ENCODE assay signal across 5 worm cellular contexts in the genomic region with DNA sequence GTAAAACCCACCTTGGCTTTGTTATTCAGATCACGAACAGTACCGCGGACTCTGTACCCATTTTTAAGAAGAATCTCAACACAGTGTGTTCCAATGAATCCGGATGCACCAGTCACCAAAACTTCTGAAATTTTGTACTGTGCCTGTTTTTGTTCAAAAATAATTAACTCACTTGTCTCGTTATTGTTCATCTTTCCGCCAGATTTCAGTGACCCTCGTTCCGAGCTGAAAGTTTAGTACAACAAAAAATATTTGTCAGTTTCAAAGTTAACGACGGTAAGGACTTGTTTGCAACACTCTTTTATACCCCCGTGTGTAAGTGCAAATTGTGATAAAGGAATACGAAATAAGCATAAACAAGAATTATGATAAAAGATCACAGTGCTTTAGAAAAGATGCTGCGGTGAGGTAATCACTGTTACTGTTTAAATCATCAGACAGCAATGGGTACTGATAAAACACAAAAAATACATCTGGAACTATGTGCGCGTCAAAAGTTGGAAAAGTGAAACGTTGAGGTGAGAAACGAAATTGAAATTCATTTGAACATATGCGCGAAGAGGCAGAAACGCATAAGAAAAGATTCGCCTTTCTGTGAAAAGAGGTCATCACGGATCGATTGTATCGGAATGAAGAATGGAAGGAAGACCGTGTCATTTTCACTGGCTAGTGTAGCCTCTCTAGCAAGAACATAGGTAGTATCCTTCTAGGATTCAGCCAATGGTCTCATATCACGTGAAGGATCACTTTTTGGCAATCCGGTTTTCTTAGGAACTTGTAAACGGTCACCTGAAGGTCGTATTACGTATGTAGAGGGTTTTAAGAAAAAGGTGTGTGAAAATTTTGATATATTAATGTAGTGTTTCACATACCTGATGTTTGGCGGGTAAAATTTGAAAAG.
TF ChIP-seq lines count a peak whose summit lies in the region.

TSS of gene F13D11.4 (minus strand) at position 225 of the 901 bp plus-strand sequence.

TF ChIP-seq in whole organism, L1 larva, 84 proteins besides CTCF, POLR2A, EP300 and RAD21 (continues in another document):
- TF ChIP-seq blmp-1 (tag; optimal IDR thresholded peaks at IDR 0.05; lab: Kevin White, UChicago) (peak; percentile 98), fkh-10 (GFP tag; optimal IDR thresholded peaks at IDR 0.05; lab: Kevin White, UChicago) (no peak), mab-9 (GFP tag; IDR thresholded peaks at IDR 0.05; lab: Robert Waterston, UW) (no peak), pax-3 (tag; optimal IDR thresholded peaks at IDR 0.05; lab: Kevin White, UChicago) (no peak), pqm-1 (tag; optimal IDR thresholded peaks at IDR 0.05; lab: Kevin White, UChicago) (no peak), lir-3 (tag; optimal IDR thresholded peaks at IDR 0.05; lab: Kevin White, UChicago; ENCODE audit: poor library complexity) (no peak), elt-3 (tag; optimal IDR thresholded peaks at IDR 0.05; lab: Kevin White, UChicago) (peak in 2 of 6 experiments; percentile 21 to 43), efl-1 (optimal IDR thresholded peaks at IDR 0.05; lab: Kevin White, UChicago) (no peak), efl-1 (GFP tag; optimal IDR thresholded peaks at IDR 0.05 in 1 of 2; lab: Kevin White, UChicago) (peak in 1 of 2 experiments; percentile 61), fkh-4 (tag; optimal IDR thresholded peaks at IDR 0.05; lab: Kevin White, UChicago; ENCODE audit: borderline replicate concordance) (no peak), swsn-7 (tag; optimal IDR thresholded peaks at IDR 0.05; lab: Kevin White, UChicago) (no peak), sup-37 (GFP tag; optimal IDR thresholded peaks at IDR 0.05; lab: Kevin White, UChicago) (no peak), elt-2 (tag; optimal IDR thresholded peaks at IDR 0.05; lab: Kevin White, UChicago) (peak; percentile 86), grh-1 (GFP tag; IDR thresholded peaks at IDR 0.05; lab: Robert Waterston, UW) (peak; percentile 43; the same call in 1 of the 2 replicates), ces-1 (GFP tag; optimal IDR thresholded peaks at IDR 0.05; lab: Kevin White, UChicago) (no peak)

TF ChIP-seq in whole organism, L2 larva, 48 proteins besides CTCF, POLR2A, EP300 and RAD21 (continues in another document):
- TF ChIP-seq nhr-10 (tag; optimal IDR thresholded peaks at IDR 0.05; lab: Kevin White, UChicago) (no peak), nhr-25 (tag; optimal IDR thresholded peaks at IDR 0.05; lab: Kevin White, UChicago) (peak; percentile 27), lsy-2 (tag; optimal IDR thresholded peaks at IDR 0.05; lab: Kevin White, UChicago) (no peak), nhr-21 (tag; optimal IDR thresholded peaks at IDR 0.05; lab: Kevin White, UChicago) (peak; percentile 58), crh-2 (tag; optimal IDR thresholded peaks at IDR 0.05; lab: Kevin White, UChicago) (no peak), F13H6.1 (tag; optimal IDR thresholded peaks at IDR 0.05; lab: Kevin White, UChicago) (no peak), nhr-77 (tag; optimal IDR thresholded peaks at IDR 0.05; lab: Kevin White, UChicago) (no peak), ZK546.5 (tag; optimal IDR thresholded peaks at IDR 0.05; lab: Kevin White, UChicago) (no peak), blmp-1 (tag; optimal IDR thresholded peaks at IDR 0.05; lab: Kevin White, UChicago; ENCODE audit: insufficient read depth) (peak; percentile 25), R02D3.7 (tag; optimal IDR thresholded peaks at IDR 0.05; lab: Kevin White, UChicago) (no peak), skn-1 (tag; optimal IDR thresholded peaks at IDR 0.05; lab: Kevin White, UChicago) (no peak), snpc-4 (tag; optimal IDR thresholded peaks at IDR 0.05; lab: Kevin White, UChicago) (no peak), ztf-1 (GFP tag; conservative IDR thresholded peaks at IDR 0.05; lab: Robert Waterston, UW) (no peak), sma-3 (GFP tag; optimal IDR thresholded peaks at IDR 0.05; lab: Kevin White, UChicago) (peak; percentile 51), dmd-4 (tag; optimal IDR thresholded peaks at IDR 0.05; lab: Kevin White, UChicago) (no peak), unc-62 (GFP tag; optimal IDR thresholded peaks at IDR 0.05; lab: Kevin White, UChicago) (no peak), ceh-16 (tag; optimal IDR thresholded peaks at IDR 0.05; lab: Kevin White, UChicago) (no peak)

TF ChIP-seq in whole organism, L3 larva, 47 proteins besides CTCF, POLR2A, EP300 and RAD21 (continues in another document):
- TF ChIP-seq nhr-11 (tag; optimal IDR thresholded peaks at IDR 0.05; lab: Kevin White, UChicago): no peak
- no peak for TF ChIP-seq lin-15B (tag; optimal IDR thresholded peaks at IDR 0.05; lab: Kevin White, UChicago)
- TF ChIP-seq pha-4 (tag; optimal IDR thresholded peaks at IDR 0.05; lab: Kevin White, UChicago): peak; percentile 17
- no peak for TF ChIP-seq nhr-237 (tag; optimal IDR thresholded peaks at IDR 0.05; lab: Kevin White, UChicago)
- no peak for TF ChIP-seq nhr-77 (tag; optimal IDR thresholded peaks at IDR 0.05; lab: Kevin White, UChicago)
- TF ChIP-seq ztf-4 (tag; optimal IDR thresholded peaks at IDR 0.05; lab: Kevin White, UChicago): no peak
- no peak for TF ChIP-seq elt-3 (tag; optimal IDR thresholded peaks at IDR 0.05; lab: Kevin White, UChicago)
- no peak for TF ChIP-seq nhr-12 (tag; optimal IDR thresholded peaks at IDR 0.05; lab: Kevin White, UChicago)
- TF ChIP-seq lin-39 (tag; optimal IDR thresholded peaks at IDR 0.05; lab: Kevin White, UChicago): no peak
- TF ChIP-seq unc-62 (GFP tag; optimal IDR thresholded peaks at IDR 0.05; lab: Kevin White, UChicago): no peak
- TF ChIP-seq egl-5 (tag; optimal IDR thresholded peaks at IDR 0.05; lab: Kevin White, UChicago): no peak
- TF ChIP-seq jun-1 (tag; optimal IDR thresholded peaks at IDR 0.05; lab: Kevin White, UChicago): no peak
- TF ChIP-seq pqm-1 (tag; optimal IDR thresholded peaks at IDR 0.05; lab: Kevin White, UChicago): peak; percentile 81
- no peak for TF ChIP-seq fkh-2 (tag; optimal IDR thresholded peaks at IDR 0.05; lab: Kevin White, UChicago)
- no peak for TF ChIP-seq R02D3.7 (tag; optimal IDR thresholded peaks at IDR 0.05; lab: Kevin White, UChicago)
- no peak for TF ChIP-seq ama-1 (optimal IDR thresholded peaks at IDR 0.05; lab: Kevin White, UChicago)
- peak; percentile 79 for TF ChIP-seq nhr-25 (tag; optimal IDR thresholded peaks at IDR 0.05; lab: Kevin White, UChicago)
- TF ChIP-seq nfya-1 (tag; optimal IDR thresholded peaks at IDR 0.05; lab: Kevin White, UChicago; ENCODE audit: insufficient read depth): no peak

TF ChIP-seq in whole organism, L4 larva, 104 proteins besides CTCF, POLR2A, EP300 and RAD21:
- TF ChIP-seq nhr-25 (tag; optimal IDR thresholded peaks at IDR 0.05; lab: Kevin White, UChicago; ENCODE audit: borderline replicate concordance, insufficient read depth) (no peak), unc-62 (GFP tag; optimal IDR thresholded peaks at IDR 0.05 in 1 of 2; lab: Kevin White, UChicago) (peak in 1 of 2 experiments; percentile 80), unc-62 (tag; optimal IDR thresholded peaks at IDR 0.05; lab: Kevin White, UChicago) (no peak), nhr-28 (tag; optimal IDR thresholded peaks at IDR 0.05; lab: Kevin White, UChicago) (peak; percentile 49), F44E2.7 (GFP tag; IDR thresholded peaks at IDR 0.05; lab: Robert Waterston, UW) (no peak), lim-7 (GFP tag; IDR thresholded peaks at IDR 0.05; lab: Robert Waterston, UW) (no peak), madf-9 (GFP tag; conservative IDR thresholded peaks at IDR 0.05; lab: Robert Waterston, UW) (no peak), pha-4 (GFP tag; IDR thresholded peaks at IDR 0.05; lab: Robert Waterston, UW) (no peak), pha-4 (tag; optimal IDR thresholded peaks at IDR 0.05; lab: Kevin White, UChicago) (no peak), mdl-1 (tag; optimal IDR thresholded peaks at IDR 0.05; lab: Kevin White, UChicago) (peak in 1 of 2 experiments; percentile 10), hlh-11 (tag; optimal IDR thresholded peaks at IDR 0.05; lab: Kevin White, UChicago) (peak; percentile 50), mxl-3 (GFP tag; optimal IDR thresholded peaks at IDR 0.05; lab: Kevin White, UChicago) (peak; percentile 22), tag-97 (GFP tag; IDR thresholded peaks at IDR 0.05; lab: Robert Waterston, UW) (no peak), nhr-10 (tag; optimal IDR thresholded peaks at IDR 0.05; lab: Kevin White, UChicago) (no peak), daf-16 (GFP tag; optimal IDR thresholded peaks at IDR 0.05; lab: Kevin White, UChicago) (no peak), daf-16 (tag; optimal IDR thresholded peaks at IDR 0.05; lab: Kevin White, UChicago) (peak; percentile 95), lin-38 (GFP tag; IDR thresholded peaks at IDR 0.05; lab: Robert Waterston, UW) (no peak), nhr-42 (GFP tag; IDR thresholded peaks at IDR 0.05; lab: Robert Waterston, UW) (no peak)
TF ChIP-seq in whole organism, L4 larva: peak in this region for 6.

TF ChIP-seq in whole organism, young adult, 124 proteins besides CTCF, POLR2A, EP300 and RAD21:
- TF ChIP-seq nhr-80 (tag; optimal IDR thresholded peaks at IDR 0.05; lab: Kevin White, UChicago) (peak; percentile 30), B0336.3 (GFP tag; IDR thresholded peaks at IDR 0.05; lab: Robert Waterston, UW) (no peak)
